Fruit fly (Drosophila melanogaster): ENCODE data around the gene CG11779.

The CG11779 gene

DNA sequence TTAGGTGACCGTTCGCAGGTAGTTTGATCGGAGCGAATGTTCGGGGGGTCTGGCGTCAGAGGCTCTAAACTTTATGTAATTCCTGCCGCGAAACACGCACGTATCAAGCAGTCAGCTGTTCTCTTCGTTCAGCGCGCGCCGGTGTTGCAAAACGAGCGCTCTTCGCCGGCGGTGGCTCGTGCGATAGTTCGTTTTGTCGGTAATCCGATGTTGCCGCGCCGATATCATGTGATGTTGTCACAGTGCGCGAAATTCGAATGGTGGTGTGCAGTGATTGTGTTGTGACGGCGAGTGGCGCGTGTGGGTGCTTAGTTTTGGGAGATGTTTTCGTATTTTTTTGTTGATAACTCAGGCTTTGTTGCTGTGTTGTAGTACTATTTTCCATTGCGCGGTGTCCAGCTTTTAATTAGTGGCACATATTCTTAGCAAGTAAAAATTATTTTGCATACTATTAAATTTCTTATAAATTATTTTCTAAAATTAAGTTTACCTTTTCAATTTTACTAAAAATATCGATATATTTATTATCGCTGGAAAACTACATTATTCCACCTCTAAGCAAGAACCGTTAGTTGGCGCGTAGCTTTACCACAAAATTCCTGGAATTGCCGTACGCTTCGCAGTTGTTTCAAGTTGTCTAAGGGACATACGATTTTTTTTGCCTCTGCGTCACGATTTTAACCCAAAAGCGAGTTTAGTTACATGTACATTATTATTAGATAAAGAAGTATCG lies 2.8 kb downstream of the CG11779 start, which contains the start of gene nanos (continued):
- TF ChIP-seq D19B (GFP tag; optimal IDR thresholded peaks at IDR 0.05) (no peak), Lhr (GFP tag; optimal IDR thresholded peaks at IDR 0.05) (peak; percentile 56), danr (GFP tag; IDR thresholded peaks at IDR 0.05) (peak; percentile 16; the same call in 1 of the 2 replicates), fd102C (GFP tag; optimal IDR thresholded peaks at IDR 0.05) (no peak), CG7556 (GFP tag; optimal IDR thresholded peaks at IDR 0.05) (peak; percentile 14), pan (optimal IDR thresholded peaks at IDR 0.05) (no peak), pan (GFP tag; optimal IDR thresholded peaks at IDR 0.05 in 1 of 2, IDR thresholded peaks at IDR 0.05 in 1 of 2) (no peak), nom (GFP tag; optimal IDR thresholded peaks at IDR 0.05) (no peak), CG11398 (GFP tag; optimal IDR thresholded peaks at IDR 0.05) (peak; percentile 66), sr (GFP tag; IDR thresholded peaks at IDR 0.05) (peak; percentile 45; the same call in 1 of the 3 replicates), aop (GFP tag; IDR thresholded peaks at IDR 0.05) (no peak), slp2 (GFP tag; optimal IDR thresholded peaks at IDR 0.05) (no peak), dmrt11E (tag; optimal IDR thresholded peaks at IDR 0.05) (no peak), CG7963 (GFP tag; IDR thresholded peaks at IDR 0.05; ENCODE audit: partially characterized antibody) (peak; percentile 98), Sox102F (GFP tag; optimal IDR thresholded peaks at IDR 0.05) (no peak), CG12769 (tag; optimal IDR thresholded peaks at IDR 0.05) (peak; percentile 57), CG15479 (GFP tag; optimal IDR thresholded peaks at IDR 0.05) (no peak), fu2 (GFP tag; optimal IDR thresholded peaks at IDR 0.05) (peak; percentile 70), Hmr (GFP tag; optimal IDR thresholded peaks at IDR 0.05) (peak; percentile 76), sc (optimal IDR thresholded peaks at IDR 0.05) (no peak), sc (GFP tag; optimal IDR thresholded peaks at IDR 0.05) (no peak), sd (tag; optimal IDR thresholded peaks at IDR 0.05) (peak; percentile 43), CG1233 (GFP tag; optimal IDR thresholded peaks at IDR 0.05) (peak; percentile 11), Hey (tag; optimal IDR thresholded peaks at IDR 0.05) (peak; percentile 39), CG31388 (GFP tag; optimal IDR thresholded peaks at IDR 0.05) (no peak), CG11560 (tag; IDR thresholded peaks at IDR 0.05) (no peak), CG10543 (GFP tag; optimal IDR thresholded peaks at IDR 0.05) (peak; percentile 67), sens-2 (GFP tag; IDR thresholded peaks at IDR 0.05) (no peak), oc (tag; optimal IDR thresholded peaks at IDR 0.05) (peak; percentile 66), CG8765 (GFP tag; IDR thresholded peaks at IDR 0.05) (peak; percentile 51; the same call in 1 of the 2 replicates), esg (GFP tag; conservative IDR thresholded peaks at IDR 0.05) (no peak), CG9932 (GFP tag; IDR thresholded peaks at IDR 0.05) (peak; percentile 96), CG4820 (GFP tag; optimal IDR thresholded peaks at IDR 0.05) (peak; percentile 55), Aef1 (GFP tag; IDR thresholded peaks at IDR 0.05) (peak; percentile 49; the same call in 1 of the 3 replicates), CG32772 (GFP tag; IDR thresholded peaks at IDR 0.05) (no peak), lab (GFP tag; optimal IDR thresholded peaks at IDR 0.05) (peak; percentile 76), Nf-YB (GFP tag; optimal IDR thresholded peaks at IDR 0.05) (no peak), sob (GFP tag; IDR thresholded peaks at IDR 0.05) (peak; percentile 92), CG6765 (GFP tag; optimal IDR thresholded peaks at IDR 0.05) (no peak), CG6791 (GFP tag; IDR thresholded peaks at IDR 0.05; ENCODE audit: partially characterized antibody) (peak; percentile 99), CG4404 (GFP tag; IDR thresholded peaks at IDR 0.05) (peak; percentile 44; the same call in 1 of the 2 replicates), Sin3A (optimal IDR thresholded peaks at IDR 0.05) (peak; percentile 76), vfl (GFP tag; optimal IDR thresholded peaks at IDR 0.05) (peak; percentile 59), CG8089 (GFP tag; optimal IDR thresholded peaks at IDR 0.05) (no peak), run (tag; optimal IDR thresholded peaks at IDR 0.05) (no peak), dati (GFP tag; IDR thresholded peaks at IDR 0.05) (no peak), az2 (GFP tag; optimal IDR thresholded peaks at IDR 0.05) (peak; percentile 47), Meics (GFP tag; optimal IDR thresholded peaks at IDR 0.05) (peak; percentile 49), CG10147 (GFP tag; optimal IDR thresholded peaks at IDR 0.05) (peak; percentile 48), CrebB (tag; optimal IDR thresholded peaks at IDR 0.05) (peak; percentile 57)

Data from whole organism, embryonic.